Worm (Caenorhabditis elegans) whole organism, mixed stage, embryonic: ENCODE results near the gene ssna-1.

ENCODE experiments used
- bed-3 ChIP-seq: fragments of 200-800 bp; sonication (Bioruptor generic); optimal IDR thresholded peaks from 3 replicates; lab custom pipeline; 2018; ENCODE audit warnings: mild to moderate bottlenecking, missing genetic modification characterization, moderate library complexity, missing compliant biosample characterization
- ceh-43 ChIP-seq: fragments of 200-800 bp; sonication (Bioruptor generic); optimal IDR thresholded peaks from 2 replicates; lab custom pipeline; 2018; ENCODE audit warnings: mild to moderate bottlenecking, missing genetic modification characterization, moderate library complexity, missing compliant biosample characterization
- ceh-83 ChIP-seq: fragments of 200-800 bp; sonication (Bioruptor generic); optimal IDR thresholded peaks from 2 replicates; lab custom pipeline; 2018; ENCODE audit warnings: mild to moderate bottlenecking, missing genetic modification characterization, missing compliant biosample characterization
- drap-1 ChIP-seq: fragments of 200-800 bp; sonication (Bioruptor generic); optimal IDR thresholded peaks from 3 replicates; lab custom pipeline; 2018; ENCODE audit warnings: mild to moderate bottlenecking, missing genetic modification characterization, missing compliant biosample characterization
- lin-13 ChIP-seq: fragments of 150-350 bp; optimal IDR thresholded peaks from 2 replicates; lab custom pipeline; 2014; ENCODE audit warnings: missing biosample characterization, missing genetic modification characterization
- lin-32 ChIP-seq: fragments of 200-800 bp; sonication (Bioruptor generic); optimal IDR thresholded peaks from 2 replicates; lab custom pipeline; 2018; ENCODE audit warnings: mild to moderate bottlenecking, missing genetic modification characterization, missing compliant biosample characterization
- nhr-237 ChIP-seq: fragments of 150-350 bp; optimal IDR thresholded peaks from 2 replicates; lab custom pipeline; 2014; ENCODE audit warnings: missing biosample characterization, missing genetic modification characterization
- sem-2 ChIP-seq: fragments of 200-800 bp; sonication (Bioruptor generic); optimal IDR thresholded peaks from 2 replicates; lab custom pipeline; 2018; ENCODE audit warnings: mild to moderate bottlenecking, missing genetic modification characterization, missing compliant biosample characterization
- snpc-4 ChIP-seq: fragments of 150-350 bp; optimal IDR thresholded peaks from 2 replicates; lab custom pipeline; 2014; ENCODE audit warnings: missing biosample characterization, missing genetic modification characterization
- zip-8 ChIP-seq: fragments of 150-350 bp; optimal IDR thresholded peaks from 2 replicates; lab custom pipeline; 2014; ENCODE audit warnings: missing biosample characterization, missing genetic modification characterization
- ztf-11 ChIP-seq: fragments of 150-350 bp; optimal IDR thresholded peaks from 2 replicates; lab custom pipeline; 2014; ENCODE audit warnings: missing biosample characterization, missing genetic modification characterization

Gene ssna-1

ce11 chrIV:427100-427908 is 39.4 kb downstream of the ssna-1 start:
- TF ChIP-seq bed-3: no peak
- TF ChIP-seq zip-8 (tag; lab: Kevin White, UChicago): peak; percentile 34

ce11 chrIV:428869-429268 is 41.0 kb downstream of the ssna-1 start, which contains the start of gene Y66H1A.5:
Gene Y66H1A.5 (minus strand): TSS chrIV:429133.
- no peak for TF ChIP-seq snpc-4
- TF ChIP-seq lin-32 (GFP tag; lab: Kevin White, UChicago): no peak
- no peak for TF ChIP-seq ceh-43 (GFP tag; lab: Kevin White, UChicago)
- no peak for TF ChIP-seq ztf-11 (tag; lab: Kevin White, UChicago)
- TF ChIP-seq sem-2 (GFP tag; lab: Kevin White, UChicago): no peak
- no peak for TF ChIP-seq nhr-237 (tag; lab: Kevin White, UChicago)
- TF ChIP-seq ceh-83 (GFP tag; lab: Kevin White, UChicago): no peak
- no peak for TF ChIP-seq lin-13
- TF ChIP-seq drap-1 (GFP tag; lab: Kevin White, UChicago): no peak
